Worm (Caenorhabditis elegans) whole organism, mixed stage, embryonic: ENCODE data around the gene srd-36.

ENCODE experiments used
- bed-3 ChIP-seq: fragments of 200-800 bp; sonication (Bioruptor generic); optimal IDR thresholded peaks from 3 replicates; lab custom pipeline; 2018; ENCODE audit warnings: mild to moderate bottlenecking, missing genetic modification characterization, moderate library complexity, missing compliant biosample characterization
- blmp-1 ChIP-seq: fragments of 150-350 bp; optimal IDR thresholded peaks from 2 replicates; lab custom pipeline; 2014; ENCODE audit warnings: missing biosample characterization, missing genetic modification characterization
- ceh-39 ChIP-seq: fragments of 150-350 bp; optimal IDR thresholded peaks from 2 replicates; lab custom pipeline; 2014; ENCODE audit warnings: missing biosample characterization, missing genetic modification characterization
- ceh-83 ChIP-seq: fragments of 200-800 bp; sonication (Bioruptor generic); optimal IDR thresholded peaks from 2 replicates; lab custom pipeline; 2018; ENCODE audit warnings: mild to moderate bottlenecking, missing genetic modification characterization, missing compliant biosample characterization
- ces-1 ChIP-seq: fragments of 150-350 bp; optimal IDR thresholded peaks from 2 replicates; lab custom pipeline; 2014; ENCODE audit warnings: missing biosample characterization, missing genetic modification reagents, missing genetic modification characterization
- cnd-1 ChIP-seq: fragments of 200-800 bp; sonication (Bioruptor generic); optimal IDR thresholded peaks from 2 replicates; lab custom pipeline; 2018; ENCODE audit warnings: mild to moderate bottlenecking, missing genetic modification characterization, missing compliant biosample characterization
- drap-1 ChIP-seq: fragments of 200-800 bp; sonication (Bioruptor generic); optimal IDR thresholded peaks from 3 replicates; lab custom pipeline; 2018; ENCODE audit warnings: mild to moderate bottlenecking, missing genetic modification characterization, missing compliant biosample characterization
- elt-1 ChIP-seq: sonication (generic microtip); optimal IDR thresholded peaks from 2 replicates; lab custom pipeline; 2017; ENCODE audit warnings: missing genetic modification characterization, mild to moderate bottlenecking, missing compliant biosample characterization, antibody characterized with exemption, moderate library complexity, borderline replicate concordance; ENCODE audit not compliant: insufficient read depth
- elt-3 ChIP-seq: fragments of 150-350 bp; optimal IDR thresholded peaks from 2 replicates; lab custom pipeline; 2014; ENCODE audit warnings: missing biosample characterization, missing genetic modification characterization
- flh-1 ChIP-seq: fragments of 200-800 bp; sonication (Bioruptor generic); optimal IDR thresholded peaks from 2 replicates; lab custom pipeline; 2018; ENCODE audit warnings: mild to moderate bottlenecking, missing genetic modification characterization, moderate library complexity, missing compliant biosample characterization
- ham-2 ChIP-seq: fragments of 200-800 bp; sonication (Bioruptor generic); optimal IDR thresholded peaks from 2 replicates; lab custom pipeline; 2018; ENCODE audit warnings: mild to moderate bottlenecking, missing genetic modification characterization, missing compliant biosample characterization
- hlh-1 ChIP-seq: fragments of 150-350 bp; optimal IDR thresholded peaks from 2 replicates; lab custom pipeline; 2014; ENCODE audit warnings: missing biosample characterization, missing genetic modification reagents, missing genetic modification characterization
- lin-13 ChIP-seq: fragments of 150-350 bp; optimal IDR thresholded peaks from 2 replicates; lab custom pipeline; 2014; ENCODE audit warnings: missing biosample characterization, missing genetic modification characterization
- lin-32 ChIP-seq: fragments of 200-800 bp; sonication (Bioruptor generic); optimal IDR thresholded peaks from 2 replicates; lab custom pipeline; 2018; ENCODE audit warnings: mild to moderate bottlenecking, missing genetic modification characterization, missing compliant biosample characterization
- lsy-2 ChIP-seq: fragments of 150-350 bp; optimal IDR thresholded peaks from 2 replicates; lab custom pipeline; 2014; ENCODE audit warnings: missing biosample characterization, missing genetic modification characterization
- mab-5 ChIP-seq: fragments of 150-350 bp; optimal IDR thresholded peaks from 2 replicates; lab custom pipeline; 2014; ENCODE audit warnings: missing biosample characterization, missing genetic modification characterization
- mls-2 ChIP-seq: sonication (generic microtip); optimal IDR thresholded peaks from 2 replicates; lab custom pipeline; 2016; ENCODE audit warnings: mild to moderate bottlenecking, missing genetic modification characterization, moderate library complexity, missing compliant biosample characterization
- nhr-12 ChIP-seq: fragments of 150-350 bp; optimal IDR thresholded peaks from 2 replicates; lab custom pipeline; 2014; ENCODE audit warnings: missing biosample characterization, missing genetic modification characterization
- nhr-2 ChIP-seq: fragments of 150-350 bp; optimal IDR thresholded peaks from 2 replicates; lab custom pipeline; 2014; ENCODE audit warnings: missing biosample characterization, missing genetic modification characterization
- nhr-237 ChIP-seq: fragments of 150-350 bp; optimal IDR thresholded peaks from 2 replicates; lab custom pipeline; 2014; ENCODE audit warnings: missing biosample characterization, missing genetic modification characterization
- nhr-28 ChIP-seq: fragments of 150-350 bp; optimal IDR thresholded peaks from 2 replicates; lab custom pipeline; 2014; ENCODE audit warnings: missing biosample characterization, missing genetic modification characterization
- nhr-76 ChIP-seq: sonication (generic microtip); optimal IDR thresholded peaks from 2 replicates; lab custom pipeline; 2017; ENCODE audit warnings: missing biosample characterization, missing genetic modification characterization
- sem-2 ChIP-seq: fragments of 200-800 bp; sonication (Bioruptor generic); optimal IDR thresholded peaks from 2 replicates; lab custom pipeline; 2018; ENCODE audit warnings: mild to moderate bottlenecking, missing genetic modification characterization, missing compliant biosample characterization
- tbx-8 ChIP-seq: fragments of 200-800 bp; sonication (Bioruptor generic); optimal IDR thresholded peaks from 2 replicates; lab custom pipeline; 2018; ENCODE audit warnings: mild to moderate bottlenecking, missing genetic modification characterization, moderate library complexity, missing compliant biosample characterization
- unc-120 ChIP-seq: sonication (generic microtip); optimal IDR thresholded peaks from 2 replicates; lab custom pipeline; 2017; ENCODE audit warnings: missing genetic modification characterization, missing compliant biosample characterization; ENCODE audit not compliant: poor library complexity, severe bottlenecking
- unc-39 ChIP-seq: fragments of 150-350 bp; optimal IDR thresholded peaks from 2 replicates; lab custom pipeline; 2014; ENCODE audit warnings: missing biosample characterization, missing genetic modification characterization
- unc-62 ChIP-seq: fragments of 150-350 bp; optimal IDR thresholded peaks from 2 replicates; lab custom pipeline; 2014; ENCODE audit warnings: missing biosample characterization, missing genetic modification reagents, missing genetic modification characterization
- zip-8 ChIP-seq: fragments of 150-350 bp; optimal IDR thresholded peaks from 2 replicates; lab custom pipeline; 2014; ENCODE audit warnings: missing biosample characterization, missing genetic modification characterization
- ztf-11 ChIP-seq: fragments of 150-350 bp; optimal IDR thresholded peaks from 2 replicates; lab custom pipeline; 2014; ENCODE audit warnings: missing biosample characterization, missing genetic modification characterization

The srd-36 gene

ce11 chrX:13305779-13306178, 11.2 kb upstream of the srd-36 start, which contains the start of gene srd-43:
Gene srd-43 (minus strand): TSS chrX:13305844.
- TF ChIP-seq nhr-76 (tag; lab: Kevin White, UChicago) (no peak), zip-8 (tag; lab: Kevin White, UChicago) (peak; percentile 92), unc-62 (GFP tag; lab: Kevin White, UChicago) (no peak), lin-13 (tag; lab: Kevin White, UChicago) (no peak), tbx-8 (GFP tag; lab: Kevin White, UChicago) (no peak)

- TF ChIP-seq ham-2 (GFP tag; lab: Kevin White, UChicago) (no peak), nhr-2 (tag; lab: Kevin White, UChicago) (no peak), flh-1 (GFP tag; lab: Kevin White, UChicago) (no peak), ceh-39 (no peak), bed-3 (GFP tag; lab: Kevin White, UChicago) (no peak), nhr-237 (tag; lab: Kevin White, UChicago) (no peak)
Measured at ce11 chrX:13303357-13303756, 8.8 kb upstream of the srd-36 start, which contains the start of gene srd-42. Gene srd-42 (minus strand): TSS chrX:13303457.

DNA sequence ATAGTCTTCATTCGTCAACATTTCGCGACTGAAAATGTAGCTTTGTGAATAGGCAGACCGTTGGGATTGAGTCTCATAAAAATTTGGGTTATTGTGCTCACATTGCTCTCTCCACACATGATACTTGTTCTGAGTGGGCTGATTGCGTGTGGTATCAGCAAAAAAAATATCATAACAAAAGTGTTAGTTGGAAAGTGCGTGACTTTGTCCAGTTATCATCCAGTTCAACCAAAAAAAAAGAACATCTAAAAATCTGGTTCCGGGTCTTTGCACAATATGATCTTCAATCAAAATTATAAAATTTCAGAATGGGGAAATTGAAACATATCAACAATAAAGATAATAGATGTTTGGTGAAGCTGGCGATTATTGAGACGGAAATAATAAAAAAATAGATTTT, 5.9 kb upstream of the srd-36 start, which contains the start of gene srd-39:
srd-39 (minus strand) TSS at position 101 of the 400 bp plus-strand sequence.
- TF ChIP-seq ces-1 (GFP tag; lab: Kevin White, UChicago) = no peak
- TF ChIP-seq unc-62 (GFP tag; lab: Kevin White, UChicago) = no peak
- no peak for TF ChIP-seq blmp-1 (tag; lab: Kevin White, UChicago)
- TF ChIP-seq ceh-39 = no peak
- TF ChIP-seq drap-1 (GFP tag; lab: Kevin White, UChicago) = no peak
- no peak for TF ChIP-seq cnd-1
- TF ChIP-seq nhr-237 (tag; lab: Kevin White, UChicago) = no peak
- no peak for TF ChIP-seq ztf-11 (tag; lab: Kevin White, UChicago)

DNA sequence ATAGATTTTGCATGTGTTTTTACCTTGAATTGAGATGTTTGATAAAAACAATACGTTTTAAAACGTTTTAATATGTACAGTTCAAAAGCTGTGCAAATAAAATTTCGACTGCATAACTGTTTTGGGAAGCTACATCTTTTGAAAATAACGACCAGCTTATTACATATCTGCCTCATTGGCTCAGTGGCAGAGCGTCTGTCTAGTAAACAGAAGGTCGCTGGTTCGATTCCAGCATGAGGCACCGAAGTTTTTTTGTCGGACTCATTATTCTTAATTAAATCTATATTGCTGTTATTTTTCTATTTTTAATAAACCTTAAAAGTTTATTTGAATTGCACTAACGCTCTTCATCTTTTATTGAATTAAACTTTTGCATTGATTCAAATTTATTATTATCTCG, 1.5 kb downstream of the srd-36 start:
- TF ChIP-seq ceh-39 (no peak), lin-13 (tag; lab: Kevin White, UChicago) (no peak), lsy-2 (tag; lab: Kevin White, UChicago) (no peak), nhr-12 (no peak), elt-3 (tag; lab: Kevin White, UChicago) (no peak), hlh-1 (no peak)

DNA sequence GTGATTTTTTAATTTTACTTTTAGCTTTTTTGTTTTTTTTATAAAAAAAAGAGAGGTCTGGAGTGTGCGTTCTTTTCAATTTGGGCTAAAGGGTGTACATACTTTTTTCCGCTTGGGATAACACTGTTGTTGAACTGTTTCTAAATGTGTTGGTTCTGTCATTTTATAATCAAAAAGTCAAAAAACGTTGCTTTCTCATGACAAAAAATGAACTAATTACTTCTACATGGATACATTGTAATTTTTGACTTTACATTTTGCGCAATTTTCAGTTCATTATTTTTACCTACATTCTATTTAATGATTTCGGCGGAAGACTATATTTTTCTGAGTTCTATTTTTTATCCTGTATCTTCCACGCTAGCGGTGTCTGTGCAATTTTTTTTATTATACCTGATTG, 3.1 kb downstream of the srd-36 start, which contains the start of gene srd-38:
srd-38 (plus strand) TSS at position 301 of the 400 bp plus-strand sequence.
- TF ChIP-seq nhr-2 (tag; lab: Kevin White, UChicago) = no peak
- TF ChIP-seq ceh-83 (GFP tag; lab: Kevin White, UChicago) = no peak
- no peak for TF ChIP-seq ham-2 (GFP tag; lab: Kevin White, UChicago)
- TF ChIP-seq mls-2 (tag; lab: Kevin White, UChicago) = no peak
- no peak for TF ChIP-seq flh-1 (GFP tag; lab: Kevin White, UChicago)
- TF ChIP-seq nhr-28 (tag; lab: Kevin White, UChicago) = no peak
- TF ChIP-seq lsy-2 (tag; lab: Kevin White, UChicago) = no peak
- TF ChIP-seq cnd-1 = no peak
- TF ChIP-seq nhr-237 (tag; lab: Kevin White, UChicago) = no peak
- no peak for TF ChIP-seq unc-39 (tag; lab: Kevin White, UChicago)
- no peak for TF ChIP-seq nhr-76 (tag; lab: Kevin White, UChicago)
- no peak for TF ChIP-seq drap-1 (GFP tag; lab: Kevin White, UChicago)
- no peak for TF ChIP-seq zip-8 (tag; lab: Kevin White, UChicago)
- TF ChIP-seq bed-3 (GFP tag; lab: Kevin White, UChicago) = no peak

DNA sequence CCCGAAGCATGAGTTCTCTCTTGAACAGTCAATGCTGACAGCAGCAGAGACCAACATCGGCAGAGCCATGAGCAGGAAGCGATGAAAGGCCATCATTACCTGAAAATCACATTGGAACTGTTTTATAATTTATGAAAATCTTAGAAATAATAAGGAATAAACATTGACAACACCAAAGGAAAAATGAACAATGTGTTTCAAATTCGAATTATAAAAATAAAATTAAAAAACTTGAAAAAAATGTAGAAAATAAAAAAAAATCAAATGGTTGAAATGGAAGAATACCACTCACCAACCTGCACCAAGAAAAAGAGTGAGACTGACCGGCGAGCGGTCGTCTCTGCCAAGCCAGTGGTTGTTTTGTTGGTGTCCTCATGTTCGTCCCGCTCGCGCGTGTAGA, 4.0 kb downstream of the srd-36 start, which contains the start of gene R04D3.3:
R04D3.3 (minus strand) TSS at position 101 of the 400 bp plus-strand sequence.
- TF ChIP-seq unc-120 (tag; lab: Kevin White, UChicago) (no peak), nhr-237 (tag; lab: Kevin White, UChicago) (no peak), ham-2 (GFP tag; lab: Kevin White, UChicago) (no peak), elt-1 (no peak), lin-32 (GFP tag; lab: Kevin White, UChicago) (no peak), sem-2 (no peak), ceh-39 (no peak), lsy-2 (tag; lab: Kevin White, UChicago) (no peak), bed-3 (GFP tag; lab: Kevin White, UChicago) (no peak), hlh-1 (no peak), mab-5 (tag; lab: Kevin White, UChicago) (no peak), unc-62 (GFP tag; lab: Kevin White, UChicago) (no peak)
